Worm (Caenorhabditis elegans) whole organism, early embryonic: ENCODE measurements around the gene glb-13.
A peak's percentile ranks its signal among the peaks of the same experiment; 100 is the strongest.

Experiments
- B0310.2 ChIP-seq: sonication (generic microtip); optimal IDR thresholded peaks from 2 replicates; lab custom pipeline; 2016; ENCODE audit warnings: mild to moderate bottlenecking, missing genetic modification characterization, missing compliant biosample characterization
- F13C5.2 ChIP-seq: sonication (generic microtip); optimal IDR thresholded peaks from 2 replicates; lab custom pipeline; 2017; ENCODE audit warnings: mild to moderate bottlenecking, missing genetic modification characterization, inconsistent platforms, missing compliant biosample characterization
- aly-1 ChIP-seq: sonication (generic microtip); optimal IDR thresholded peaks from 2 replicates; lab custom pipeline; 2016; ENCODE audit warnings: missing genetic modification characterization, missing compliant biosample characterization
- ama-1 ChIP-seq: fragments of 150-350 bp; optimal IDR thresholded peaks from 2 replicates; lab custom pipeline; 2014
- ceh-13 ChIP-seq: fragments of 200-800 bp; sonication (Bioruptor generic); optimal IDR thresholded peaks from 2 replicates; lab custom pipeline; 2018; ENCODE audit warnings: mild to moderate bottlenecking, missing genetic modification characterization, missing compliant biosample characterization
- ceh-36 ChIP-seq: sonication (generic microtip); optimal IDR thresholded peaks from 2 replicates; lab custom pipeline; 2016; ENCODE audit warnings: missing genetic modification characterization, inconsistent platforms, missing compliant biosample characterization
- ets-7 ChIP-seq: sonication (generic microtip); optimal IDR thresholded peaks from 2 replicates; lab custom pipeline; 2016; ENCODE audit warnings: missing genotype, missing genetic modification characterization, missing compliant biosample characterization
- flt-1 ChIP-seq: fragments of 200-800 bp; sonication (Bioruptor generic); IDR thresholded peaks from 2 replicates; pipeline ENCODE4 v1.3.6; 2022; ENCODE audit warnings: missing genetic modification characterization, missing compliant biosample characterization
- hmbx-1 ChIP-seq: sonication (generic microtip); optimal IDR thresholded peaks from 2 replicates; lab custom pipeline; 2016; ENCODE audit warnings: mild to moderate bottlenecking, missing genetic modification characterization, missing compliant biosample characterization
- hmg-4 ChIP-seq: fragments of 200-800 bp; sonication (Bioruptor generic); optimal IDR thresholded peaks from 2 replicates; lab custom pipeline; 2018; ENCODE audit warnings: mild to moderate bottlenecking, missing genetic modification characterization, missing compliant biosample characterization
- hnd-1 ChIP-seq: sonication (generic microtip); optimal IDR thresholded peaks from 2 replicates; lab custom pipeline; 2016; ENCODE audit warnings: missing genetic modification characterization, missing compliant biosample characterization
- pes-1 ChIP-seq: fragments of 200-800 bp; sonication (Bioruptor generic); IDR thresholded peaks from 2 replicates; pipeline ENCODE4 v1.3.6; 2022; ENCODE audit warnings: missing genetic modification reagents, missing genetic modification characterization, missing compliant biosample characterization
- scrt-1 ChIP-seq: fragments of 200-800 bp; sonication (Bioruptor generic); IDR thresholded peaks from 2 replicates; pipeline ENCODE4 v1.3.6; 2022; ENCODE audit warnings: missing genetic modification characterization, missing compliant biosample characterization
- sea-1 ChIP-seq: fragments of 200-800 bp; sonication (Bioruptor generic); conservative IDR thresholded peaks from 2 replicates; pipeline ENCODE4 v1.3.6; 2022; ENCODE audit warnings: missing genetic modification characterization, missing compliant biosample characterization
- tbx-11 ChIP-seq: fragments of 200-800 bp; sonication (Bioruptor generic); IDR thresholded peaks from 2 replicates; pipeline ENCODE4 v1.3.6; 2022; ENCODE audit warnings: missing genetic modification characterization, missing compliant biosample characterization
- tbx-37 ChIP-seq: fragments of 200-800 bp; sonication (Bioruptor generic); conservative IDR thresholded peaks from 2 replicates; pipeline ENCODE4 v1.3.6; 2022; ENCODE audit warnings: missing genetic modification reagents, missing genetic modification characterization, missing compliant biosample characterization
- tra-4 ChIP-seq: sonication (generic microtip); optimal IDR thresholded peaks from 2 replicates; lab custom pipeline; 2017; ENCODE audit warnings: missing genetic modification characterization, missing compliant biosample characterization

The glb-13 gene

ce11 chrX:12364804-12365203 is 13.4 kb downstream of the glb-13 start, which contains the start of gene F19H6.5:
F19H6.5 (minus strand) TSS chrX:12364904.
- TF ChIP-seq F13C5.2 = no peak
- no peak for TF ChIP-seq B0310.2 (tag; lab: Kevin White, UChicago)
- no peak for TF ChIP-seq aly-1 (tag; lab: Kevin White, UChicago)
- no peak for TF ChIP-seq ets-7 (tag; lab: Kevin White, UChicago)
- TF ChIP-seq ceh-13 (GFP tag; lab: Kevin White, UChicago) = no peak
- TF ChIP-seq sea-1 (GFP tag; lab: Robert Waterston, UW) = no peak
- TF ChIP-seq hmbx-1 = no peak
- TF ChIP-seq flt-1 (GFP tag; lab: Robert Waterston, UW) = no peak
- no peak for TF ChIP-seq hmg-4 (GFP tag; lab: Kevin White, UChicago)
- TF ChIP-seq tbx-11 (GFP tag; lab: Robert Waterston, UW) = no peak
- no peak for TF ChIP-seq ceh-36 (tag; lab: Kevin White, UChicago)
- TF ChIP-seq tbx-37 (GFP tag; lab: Robert Waterston, UW) = no peak
- no peak for TF ChIP-seq tra-4 (tag; lab: Kevin White, UChicago)
- no peak for TF ChIP-seq hnd-1 (tag; lab: Kevin White, UChicago)
- no peak for TF ChIP-seq pes-1 (GFP tag; lab: Robert Waterston, UW)
- no peak for TF ChIP-seq scrt-1 (GFP tag; lab: Robert Waterston, UW)
- TF ChIP-seq ama-1 (lab: Kevin White, UChicago) = no peak

ce11 chrX:12362951-12363486 is 15.2 kb downstream of the glb-13 start:
- TF ChIP-seq ceh-13 (GFP tag; lab: Kevin White, UChicago) = no peak
- TF ChIP-seq F13C5.2 = peak; percentile 49
- TF ChIP-seq hnd-1 (tag; lab: Kevin White, UChicago) = no peak
- TF ChIP-seq hmbx-1 = no peak

ce11 chrX:12360444-12360843 is 17.7 kb downstream of the glb-13 start, which contains the start of the genes nspc-15 and F19H6.6:
nspc-15 (plus strand) TSS chrX:12360744.
F19H6.6 (plus strand) TSS chrX:12360827.
- TF ChIP-seq F13C5.2 (no peak), tra-4 (tag; lab: Kevin White, UChicago) (no peak), sea-1 (GFP tag; lab: Robert Waterston, UW) (no peak), tbx-11 (GFP tag; lab: Robert Waterston, UW) (no peak), hmg-4 (GFP tag; lab: Kevin White, UChicago) (no peak), flt-1 (GFP tag; lab: Robert Waterston, UW) (no peak)

ce11 chrX:12358957-12359356 is 19.2 kb downstream of the glb-13 start, which contains the start of gene nspc-14:
nspc-14 (minus strand) TSS chrX:12359057.
- TF ChIP-seq tra-4 (tag; lab: Kevin White, UChicago) = no peak
- TF ChIP-seq ceh-13 (GFP tag; lab: Kevin White, UChicago) = no peak
- no peak for TF ChIP-seq hnd-1 (tag; lab: Kevin White, UChicago)
- no peak for TF ChIP-seq tbx-11 (GFP tag; lab: Robert Waterston, UW)
- TF ChIP-seq B0310.2 (tag; lab: Kevin White, UChicago) = no peak
- TF ChIP-seq ama-1 (lab: Kevin White, UChicago) = no peak
- no peak for TF ChIP-seq tbx-37 (GFP tag; lab: Robert Waterston, UW)
- TF ChIP-seq ceh-36 (tag; lab: Kevin White, UChicago) = no peak
- TF ChIP-seq ets-7 (tag; lab: Kevin White, UChicago) = no peak
- no peak for TF ChIP-seq F13C5.2
- TF ChIP-seq hmg-4 (GFP tag; lab: Kevin White, UChicago) = no peak
- TF ChIP-seq flt-1 (GFP tag; lab: Robert Waterston, UW) = no peak

- no peak for TF ChIP-seq aly-1 (tag; lab: Kevin White, UChicago)
- no peak for TF ChIP-seq tbx-11 (GFP tag; lab: Robert Waterston, UW)
- TF ChIP-seq ceh-13 (GFP tag; lab: Kevin White, UChicago) = no peak
- no peak for TF ChIP-seq hmg-4 (GFP tag; lab: Kevin White, UChicago)
- no peak for TF ChIP-seq hmbx-1
- TF ChIP-seq ceh-36 (tag; lab: Kevin White, UChicago) = no peak
- TF ChIP-seq flt-1 (GFP tag; lab: Robert Waterston, UW) = no peak
- no peak for TF ChIP-seq B0310.2 (tag; lab: Kevin White, UChicago)
- no peak for TF ChIP-seq sea-1 (GFP tag; lab: Robert Waterston, UW)
- no peak for TF ChIP-seq tbx-37 (GFP tag; lab: Robert Waterston, UW)
- TF ChIP-seq F13C5.2 = no peak
- TF ChIP-seq ets-7 (tag; lab: Kevin White, UChicago) = no peak
- TF ChIP-seq ama-1 (lab: Kevin White, UChicago) = no peak
- TF ChIP-seq scrt-1 (GFP tag; lab: Robert Waterston, UW) = no peak
- no peak for TF ChIP-seq tra-4 (tag; lab: Kevin White, UChicago)
Observed at ce11 chrX:12357127-12357526, 21.1 kb downstream of the glb-13 start, which contains the start of gene nspc-13. nspc-13 (plus strand) TSS chrX:12357427.

ce11 chrX:12356581-12356980 is 21.6 kb downstream of the glb-13 start, which contains the start of gene nspc-12:
nspc-12 (minus strand) TSS chrX:12356681.
- no peak for TF ChIP-seq ceh-13 (GFP tag; lab: Kevin White, UChicago)
- no peak for TF ChIP-seq tbx-37 (GFP tag; lab: Robert Waterston, UW)
- no peak for TF ChIP-seq hmg-4 (GFP tag; lab: Kevin White, UChicago)
- no peak for TF ChIP-seq ceh-36 (tag; lab: Kevin White, UChicago)
- no peak for TF ChIP-seq aly-1 (tag; lab: Kevin White, UChicago)
- no peak for TF ChIP-seq hmbx-1

- TF ChIP-seq ama-1 (lab: Kevin White, UChicago) = no peak
- no peak for TF ChIP-seq B0310.2 (tag; lab: Kevin White, UChicago)
- TF ChIP-seq hmg-4 (GFP tag; lab: Kevin White, UChicago) = no peak
- TF ChIP-seq aly-1 (tag; lab: Kevin White, UChicago) = no peak
- no peak for TF ChIP-seq tra-4 (tag; lab: Kevin White, UChicago)
- TF ChIP-seq hmbx-1 = no peak
- no peak for TF ChIP-seq ceh-36 (tag; lab: Kevin White, UChicago)
- no peak for TF ChIP-seq scrt-1 (GFP tag; lab: Robert Waterston, UW)
- TF ChIP-seq tbx-11 (GFP tag; lab: Robert Waterston, UW) = no peak
- TF ChIP-seq sea-1 (GFP tag; lab: Robert Waterston, UW) = no peak
- no peak for TF ChIP-seq F13C5.2
- TF ChIP-seq ceh-13 (GFP tag; lab: Kevin White, UChicago) = no peak
- no peak for TF ChIP-seq flt-1 (GFP tag; lab: Robert Waterston, UW)
- TF ChIP-seq pes-1 (GFP tag; lab: Robert Waterston, UW) = no peak
- TF ChIP-seq ets-7 (tag; lab: Kevin White, UChicago) = no peak
Observed at ce11 chrX:12352872-12353271, 25.3 kb downstream of the glb-13 start, which contains the start of gene F42F12.4. F42F12.4 (minus strand) TSS chrX:12352947.
